Worm (Caenorhabditis elegans): ENCODE measurements around the gene F16G10.11.

F16G10.11 gene

ce11 chrII:2421905-2422304 lies 28.2 kb upstream of the F16G10.11 start, which contains the start of gene F42G2.2:
Gene F42G2.2, plus strand, starts transcription at chrII:2422205.
- TF ChIP-seq med-1 (GFP tag; optimal IDR thresholded peaks at IDR 0.05; ENCODE audit: insufficient read depth) (no peak), tab-1 (GFP tag; IDR thresholded peaks at IDR 0.05) (no peak), flt-1 (GFP tag; IDR thresholded peaks at IDR 0.05) (no peak), cog-1 (tag; optimal IDR thresholded peaks at IDR 0.05) (no peak), T22C8.4 (GFP tag; IDR thresholded peaks at IDR 0.05) (no peak), ztf-29 (GFP tag; IDR thresholded peaks at IDR 0.05) (no peak), ztf-23 (GFP tag; IDR thresholded peaks at IDR 0.05) (no peak), ref-1 (GFP tag; conservative IDR thresholded peaks at IDR 0.05) (no peak), klf-2 (GFP tag; conservative IDR thresholded peaks at IDR 0.05) (no peak)

ce11 chrII:2421185-2421584 lies 27.5 kb upstream of the F16G10.11 start:
- no peak for TF ChIP-seq med-1 (GFP tag; optimal IDR thresholded peaks at IDR 0.05; ENCODE audit: insufficient read depth)

ce11 chrII:2420685-2421084 lies 27.0 kb upstream of the F16G10.11 start:
- no peak for TF ChIP-seq tab-1 (GFP tag; IDR thresholded peaks at IDR 0.05)
- no peak for TF ChIP-seq klf-2 (GFP tag; conservative IDR thresholded peaks at IDR 0.05)
- TF ChIP-seq ref-1 (GFP tag; conservative IDR thresholded peaks at IDR 0.05), result no peak
- TF ChIP-seq flt-1 (GFP tag; IDR thresholded peaks at IDR 0.05), result no peak

ce11 chrII:2418836-2419235 lies 25.1 kb upstream of the F16G10.11 start, which contains the start of gene fbxc-20:
Gene fbxc-20, plus strand, starts transcription at chrII:2419136.
- no peak for TF ChIP-seq cog-1 (tag; optimal IDR thresholded peaks at IDR 0.05)
- no peak for TF ChIP-seq ztf-29 (GFP tag; IDR thresholded peaks at IDR 0.05)
- TF ChIP-seq flt-1 (GFP tag; IDR thresholded peaks at IDR 0.05), result no peak
- no peak for TF ChIP-seq med-1 (GFP tag; optimal IDR thresholded peaks at IDR 0.05; ENCODE audit: insufficient read depth)
- no peak for TF ChIP-seq T22C8.4 (GFP tag; IDR thresholded peaks at IDR 0.05)
- TF ChIP-seq ztf-23 (GFP tag; IDR thresholded peaks at IDR 0.05), result no peak
- no peak for TF ChIP-seq tab-1 (GFP tag; IDR thresholded peaks at IDR 0.05)
- TF ChIP-seq ref-1 (GFP tag; conservative IDR thresholded peaks at IDR 0.05), result no peak
- no peak for TF ChIP-seq klf-2 (GFP tag; conservative IDR thresholded peaks at IDR 0.05)

ce11 chrII:2417889-2418288 lies 24.2 kb upstream of the F16G10.11 start, which contains the start of the genes F42G2.5 and F42G2.7:
Gene F42G2.5, minus strand, starts transcription at chrII:2417989.
Gene F42G2.7, plus strand, starts transcription at chrII:2418158.
- TF ChIP-seq med-1 (GFP tag; optimal IDR thresholded peaks at IDR 0.05; ENCODE audit: insufficient read depth) (no peak), tab-1 (GFP tag; IDR thresholded peaks at IDR 0.05) (no peak), cog-1 (tag; optimal IDR thresholded peaks at IDR 0.05) (no peak), ztf-23 (GFP tag; IDR thresholded peaks at IDR 0.05) (no peak), klf-2 (GFP tag; conservative IDR thresholded peaks at IDR 0.05) (no peak), T22C8.4 (GFP tag; IDR thresholded peaks at IDR 0.05) (no peak), ztf-29 (GFP tag; IDR thresholded peaks at IDR 0.05) (no peak)

ce11 chrII:2415439-2415838 lies 21.7 kb upstream of the F16G10.11 start, which contains the start of gene fbxa-4:
Gene fbxa-4, minus strand, starts transcription at chrII:2415531.
- TF ChIP-seq med-1 (GFP tag; optimal IDR thresholded peaks at IDR 0.05; ENCODE audit: insufficient read depth) (no peak), ztf-29 (GFP tag; IDR thresholded peaks at IDR 0.05) (no peak)

- TF ChIP-seq flt-1 (GFP tag; IDR thresholded peaks at IDR 0.05) (no peak), klf-2 (GFP tag; conservative IDR thresholded peaks at IDR 0.05) (no peak), T22C8.4 (GFP tag; IDR thresholded peaks at IDR 0.05) (no peak)
Observed at ce11 chrII:2412649-2413048, 18.9 kb upstream of the F16G10.11 start, which contains the start of gene fbxa-182. Gene fbxa-182, minus strand, starts transcription at chrII:2412749.

- TF ChIP-seq ztf-29 (GFP tag; IDR thresholded peaks at IDR 0.05), result no peak
- TF ChIP-seq klf-2 (GFP tag; conservative IDR thresholded peaks at IDR 0.05), result no peak
- no peak for TF ChIP-seq flt-1 (GFP tag; IDR thresholded peaks at IDR 0.05)
- no peak for TF ChIP-seq ref-1 (GFP tag; conservative IDR thresholded peaks at IDR 0.05)
- no peak for TF ChIP-seq med-1 (GFP tag; optimal IDR thresholded peaks at IDR 0.05; ENCODE audit: insufficient read depth)
- no peak for TF ChIP-seq tab-1 (GFP tag; IDR thresholded peaks at IDR 0.05)
- no peak for TF ChIP-seq cog-1 (tag; optimal IDR thresholded peaks at IDR 0.05)
- TF ChIP-seq T22C8.4 (GFP tag; IDR thresholded peaks at IDR 0.05), result no peak
- no peak for TF ChIP-seq ztf-23 (GFP tag; IDR thresholded peaks at IDR 0.05)
Observed at ce11 chrII:2411555-2411954, 17.8 kb upstream of the F16G10.11 start.

ce11 chrII:2411093-2411492 lies 17.4 kb upstream of the F16G10.11 start:
- TF ChIP-seq klf-2 (GFP tag; conservative IDR thresholded peaks at IDR 0.05) (no peak), med-1 (GFP tag; optimal IDR thresholded peaks at IDR 0.05; ENCODE audit: insufficient read depth) (no peak), T22C8.4 (GFP tag; IDR thresholded peaks at IDR 0.05) (no peak), tab-1 (GFP tag; IDR thresholded peaks at IDR 0.05) (no peak), ref-1 (GFP tag; conservative IDR thresholded peaks at IDR 0.05) (no peak), cog-1 (tag; optimal IDR thresholded peaks at IDR 0.05) (no peak), ztf-29 (GFP tag; IDR thresholded peaks at IDR 0.05) (no peak), flt-1 (GFP tag; IDR thresholded peaks at IDR 0.05) (no peak), ztf-23 (GFP tag; IDR thresholded peaks at IDR 0.05) (no peak)

ce11 chrII:2403984-2404383 lies 10.3 kb upstream of the F16G10.11 start, which contains the start of gene F16G10.1:
Gene F16G10.1, plus strand, starts transcription at chrII:2404284.
- TF ChIP-seq tab-1 (GFP tag; IDR thresholded peaks at IDR 0.05) (no peak), ref-1 (GFP tag; conservative IDR thresholded peaks at IDR 0.05) (no peak), T22C8.4 (GFP tag; IDR thresholded peaks at IDR 0.05) (no peak), klf-2 (GFP tag; conservative IDR thresholded peaks at IDR 0.05) (no peak), flt-1 (GFP tag; IDR thresholded peaks at IDR 0.05) (no peak), med-1 (GFP tag; optimal IDR thresholded peaks at IDR 0.05; ENCODE audit: insufficient read depth) (no peak), ztf-29 (GFP tag; IDR thresholded peaks at IDR 0.05) (no peak), cog-1 (tag; optimal IDR thresholded peaks at IDR 0.05) (no peak), ztf-23 (GFP tag; IDR thresholded peaks at IDR 0.05) (no peak)

- TF ChIP-seq T22C8.4 (GFP tag; IDR thresholded peaks at IDR 0.05) (no peak), cog-1 (tag; optimal IDR thresholded peaks at IDR 0.05) (no peak), flt-1 (GFP tag; IDR thresholded peaks at IDR 0.05) (no peak), ref-1 (GFP tag; conservative IDR thresholded peaks at IDR 0.05) (no peak), tab-1 (GFP tag; IDR thresholded peaks at IDR 0.05) (no peak), klf-2 (GFP tag; conservative IDR thresholded peaks at IDR 0.05) (no peak)
Observed at ce11 chrII:2399810-2400209, 6.1 kb upstream of the F16G10.11 start.

Data from whole organism, midembryonic.